Worm (Caenorhabditis elegans) whole organism, L1 larva: ENCODE results near the gene clec-73.

Experiments used
- C04F5.9 ChIP-seq: sonication (generic microtip); optimal IDR thresholded peaks from 2 replicates; lab custom pipeline; 2016; ENCODE audit warnings: missing genetic modification characterization, missing compliant biosample characterization
- C34B4.2 ChIP-seq: sonication (generic microtip); optimal IDR thresholded peaks from 2 replicates; lab custom pipeline; 2017; ENCODE audit warnings: mild to moderate bottlenecking, missing genetic modification characterization, missing compliant biosample characterization
- aha-1 ChIP-seq: fragments of 150-350 bp; optimal IDR thresholded peaks from 2 replicates; lab custom pipeline; 2014; ENCODE audit warnings: missing biosample characterization, missing genetic modification characterization
- aly-2 ChIP-seq: fragments of 150-350 bp; optimal IDR thresholded peaks from 2 replicates; lab custom pipeline; 2014; ENCODE audit warnings: missing biosample characterization, missing genetic modification characterization
- blmp-1 ChIP-seq: fragments of 150-350 bp; optimal IDR thresholded peaks from 2 replicates; lab custom pipeline; 2014; ENCODE audit warnings: missing biosample characterization, missing genetic modification characterization
- ceh-63 ChIP-seq: fragments of 200-800 bp; sonication (Bioruptor generic); optimal IDR thresholded peaks from 2 replicates; lab custom pipeline; 2018; ENCODE audit warnings: mild to moderate bottlenecking, missing genetic modification characterization, missing compliant biosample characterization
- dpl-1 ChIP-seq, 3 experiments: fragments of 150-350 bp in 2 of 3; sonication (generic microtip) in 1 of 3; optimal IDR thresholded peaks; 2 replicates each; lab custom pipeline; 2014 to 2017; ENCODE audit warnings: missing biosample characterization in 3 of 3, missing genetic modification characterization in 3 of 3, missing genetic modification reagents in 3 of 3
- dsc-1 ChIP-seq: sonication (generic microtip); optimal IDR thresholded peaks from 2 replicates; lab custom pipeline; 2016; ENCODE audit warnings: mild to moderate bottlenecking, missing genetic modification characterization, missing compliant biosample characterization
- efl-1 ChIP-seq, 4 experiments: fragments of 150-350 bp; optimal IDR thresholded peaks in 3 of 4; peaks in 1 of 4; 1 replicate in 1 of 4; 2 replicates in 3 of 4; lab custom pipeline; 2014; ENCODE audit warnings: missing biosample characterization in 2 of 4, missing genetic modification characterization in 2 of 4, missing genetic modification reagents in 2 of 4
- efl-3 ChIP-seq: fragments of 200-800 bp; sonication (Bioruptor generic); optimal IDR thresholded peaks from 2 replicates; lab custom pipeline; 2018; ENCODE audit warnings: mild to moderate bottlenecking, missing genetic modification characterization, missing compliant biosample characterization
- elt-2 ChIP-seq: sonication (generic microtip); optimal IDR thresholded peaks from 2 replicates; lab custom pipeline; 2016; ENCODE audit warnings: missing genetic modification characterization, mild to moderate bottlenecking, inconsistent platforms, missing compliant biosample characterization, missing genetic modification reagents
- fkh-4 ChIP-seq: sonication (generic microtip); optimal IDR thresholded peaks from 2 replicates; lab custom pipeline; 2016; ENCODE audit warnings: missing compliant biosample characterization, missing genetic modification characterization, borderline replicate concordance
- fos-1 ChIP-seq: fragments of 150-350 bp; optimal IDR thresholded peaks from 2 replicates; lab custom pipeline; 2014; ENCODE audit warnings: missing biosample characterization, missing genetic modification characterization
- grh-1 ChIP-seq: fragments of 200-800 bp; sonication (Bioruptor generic); IDR thresholded peaks from 2 replicates; pipeline ENCODE4 v1.3.6; 2022; ENCODE audit warnings: missing genetic modification reagents, missing genetic modification characterization, missing compliant biosample characterization
- hlh-17 ChIP-seq: fragments of 200-800 bp; sonication (Bioruptor generic); optimal IDR thresholded peaks from 2 replicates; lab custom pipeline; 2018; ENCODE audit warnings: missing genetic modification characterization, mild to moderate bottlenecking, missing compliant biosample characterization, moderate library complexity, borderline replicate concordance
- irx-1 ChIP-seq: sonication (generic microtip); optimal IDR thresholded peaks from 2 replicates; lab custom pipeline; 2016; ENCODE audit warnings: missing genetic modification characterization, missing compliant biosample characterization
- lin-14 ChIP-seq: fragments of 200-800 bp; sonication (Bioruptor generic); optimal IDR thresholded peaks from 2 replicates; lab custom pipeline; 2018; ENCODE audit warnings: mild to moderate bottlenecking, missing genetic modification characterization, moderate library complexity, missing compliant biosample characterization
- lin-35 ChIP-seq, 2 experiments: fragments of 150-350 bp; optimal IDR thresholded peaks; 2 replicates each; lab custom pipeline; 2014; ENCODE audit warnings: missing biosample characterization in 2 of 2, missing genetic modification characterization in 2 of 2, missing genetic modification reagents in 2 of 2
- mab-9 ChIP-seq: fragments of 200-800 bp; sonication (Bioruptor generic); IDR thresholded peaks from 2 replicates; pipeline ENCODE4 v1.3.6; 2022; ENCODE audit warnings: missing genetic modification reagents, missing genetic modification characterization, missing compliant biosample characterization
- mep-1 ChIP-seq: fragments of 150-350 bp; optimal IDR thresholded peaks from 2 replicates; lab custom pipeline; 2014; ENCODE audit warnings: missing biosample characterization, missing genetic modification characterization
- nhr-19 ChIP-seq: fragments of 200-800 bp; sonication (Bioruptor generic); conservative IDR thresholded peaks from 2 replicates; pipeline ENCODE4 v1.3.6; 2022; ENCODE audit warnings: missing genetic modification characterization, missing compliant biosample characterization
- nhr-20 ChIP-seq: sonication (generic microtip); optimal IDR thresholded peaks from 2 replicates; lab custom pipeline; 2016; ENCODE audit warnings: mild to moderate bottlenecking, missing genetic modification characterization, missing compliant biosample characterization
- nhr-237 ChIP-seq: fragments of 150-350 bp; optimal IDR thresholded peaks from 2 replicates; lab custom pipeline; 2014; ENCODE audit warnings: missing biosample characterization, missing genetic modification characterization
- nhr-47 ChIP-seq: sonication (generic microtip); optimal IDR thresholded peaks from 2 replicates; lab custom pipeline; 2016; ENCODE audit warnings: mild to moderate bottlenecking, missing genetic modification characterization, moderate library complexity, missing compliant biosample characterization
- nhr-71 ChIP-seq: sonication (generic microtip); optimal IDR thresholded peaks from 2 replicates; lab custom pipeline; 2016; ENCODE audit warnings: mild to moderate bottlenecking, missing genetic modification characterization, moderate library complexity, missing compliant biosample characterization
- nhr-84 ChIP-seq: sonication (generic microtip); optimal IDR thresholded peaks from 2 replicates; lab custom pipeline; 2017; ENCODE audit warnings: missing biosample characterization, missing genetic modification characterization
- pqm-1 ChIP-seq: sonication (generic microtip); optimal IDR thresholded peaks from 3 replicates; lab custom pipeline; 2017; ENCODE audit warnings: missing biosample characterization, missing genetic modification characterization
- snu-23 ChIP-seq: sonication (generic microtip); optimal IDR thresholded peaks from 2 replicates; lab custom pipeline; 2016; ENCODE audit warnings: missing genetic modification characterization, missing compliant biosample characterization
- sox-4 ChIP-seq: sonication (generic microtip); optimal IDR thresholded peaks from 2 replicates; lab custom pipeline; 2016; ENCODE audit warnings: missing genetic modification characterization, missing compliant biosample characterization
- sptf-1 ChIP-seq: fragments of 150-350 bp; optimal IDR thresholded peaks from 2 replicates; lab custom pipeline; 2014; ENCODE audit warnings: missing biosample characterization, missing genetic modification characterization
- tbx-2 ChIP-seq: sonication (generic microtip); optimal IDR thresholded peaks from 2 replicates; lab custom pipeline; 2016; ENCODE audit warnings: missing genetic modification characterization, missing compliant biosample characterization
- unc-30 ChIP-seq: sonication (generic microtip); optimal IDR thresholded peaks from 2 replicates; lab custom pipeline; 2017; ENCODE audit warnings: missing biosample characterization, missing genetic modification characterization
- unc-62 ChIP-seq: fragments of 150-350 bp; optimal IDR thresholded peaks from 2 replicates; lab custom pipeline; 2014; ENCODE audit warnings: missing biosample characterization, missing genetic modification reagents, missing genetic modification characterization
- ztf-11 ChIP-seq, 2 experiments: sonication (generic microtip); optimal IDR thresholded peaks; 2 replicates each; lab custom pipeline; 2016 to 2017; ENCODE audit warnings: missing genetic modification characterization in 2 of 2, missing biosample characterization in 1 of 2, missing compliant biosample characterization in 1 of 2
- ztf-4 ChIP-seq: fragments of 150-350 bp; optimal IDR thresholded peaks from 2 replicates; lab custom pipeline; 2014; ENCODE audit warnings: missing biosample characterization, missing genetic modification characterization

clec-73 gene

ce11 chrIV:3977965-3978523, 22.0 kb upstream of the clec-73 start, which contains the start of gene srh-220:
Gene srh-220 (minus strand): TSS chrIV:3978015.
- TF ChIP-seq mab-9 (GFP tag; lab: Robert Waterston, UW): no peak

- TF ChIP-seq snu-23: no peak
- TF ChIP-seq irx-1: no peak
- no peak for TF ChIP-seq ceh-63 (GFP tag; lab: Kevin White, UChicago)
- TF ChIP-seq nhr-20 (tag; lab: Kevin White, UChicago): no peak
- no peak for TF ChIP-seq grh-1 (GFP tag; lab: Robert Waterston, UW)
- no peak for TF ChIP-seq efl-3 (GFP tag; lab: Kevin White, UChicago)
- TF ChIP-seq fos-1 (tag; lab: Kevin White, UChicago): no peak
- TF ChIP-seq sox-4 (tag; lab: Kevin White, UChicago): no peak
- TF ChIP-seq C34B4.2 (tag; lab: Kevin White, UChicago): no peak
- no peak for TF ChIP-seq efl-1 (optimal IDR thresholded peaks at IDR 0.05; lab: Kevin White, UChicago)
- no peak for TF ChIP-seq efl-1 (GFP tag; optimal IDR thresholded peaks at IDR 0.05 in 1 of 2; lab: Kevin White, UChicago)
- no peak for TF ChIP-seq nhr-47 (tag; lab: Kevin White, UChicago)
- no peak for TF ChIP-seq mep-1 (tag; lab: Kevin White, UChicago)
- TF ChIP-seq tbx-2 (tag; lab: Kevin White, UChicago): no peak
- TF ChIP-seq lin-14 (GFP tag; lab: Kevin White, UChicago): no peak
- TF ChIP-seq unc-62 (GFP tag; lab: Kevin White, UChicago): no peak
- no peak for TF ChIP-seq sptf-1
- no peak for TF ChIP-seq dpl-1 (GFP tag; optimal IDR thresholded peaks at IDR 0.05; lab: Kevin White, UChicago)
- TF ChIP-seq nhr-19: no peak
- no peak for TF ChIP-seq nhr-237 (tag; lab: Kevin White, UChicago)
Measured at ce11 chrIV:3973049-3973448, 17.1 kb upstream of the clec-73 start, which contains the start of gene clec-79. Gene clec-79 (plus strand): TSS chrIV:3973349.

ce11 chrIV:3965013-3965412, 9.0 kb upstream of the clec-73 start, which contains the start of gene clec-76:
Gene clec-76 (plus strand): TSS chrIV:3965246.
- TF ChIP-seq ztf-11 (tag; optimal IDR thresholded peaks at IDR 0.05; lab: Kevin White, UChicago): no peak
- TF ChIP-seq C34B4.2 (tag; lab: Kevin White, UChicago): no peak
- TF ChIP-seq elt-2 (tag; lab: Kevin White, UChicago): peak; percentile 82
- TF ChIP-seq lin-35 (GFP tag; optimal IDR thresholded peaks at IDR 0.05; lab: Kevin White, UChicago): peak in 1 of 2 experiments; percentile 2

DNA sequence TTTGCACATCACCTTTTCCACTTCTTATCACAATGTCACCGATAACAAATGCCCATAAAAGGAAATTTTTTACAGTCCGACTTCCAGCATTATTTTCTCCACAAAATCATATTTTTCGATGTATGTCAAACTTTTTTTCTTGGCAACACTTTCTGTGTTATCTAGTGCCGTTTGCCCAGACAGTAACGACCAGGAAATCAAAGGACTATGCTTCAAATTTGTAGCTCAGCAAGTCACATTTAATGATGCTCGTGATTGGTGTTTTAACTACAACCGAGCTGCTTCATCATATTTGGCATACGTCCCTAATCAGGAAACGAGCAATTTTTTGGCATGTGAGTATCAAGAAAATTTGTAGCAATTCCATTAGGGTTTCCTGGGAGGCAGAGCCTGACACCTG, 7.5 kb upstream of the clec-73 start:
- no peak for TF ChIP-seq grh-1 (GFP tag; lab: Robert Waterston, UW)
- TF ChIP-seq nhr-84 (tag; lab: Kevin White, UChicago): no peak
- TF ChIP-seq lin-35 (GFP tag; optimal IDR thresholded peaks at IDR 0.05; lab: Kevin White, UChicago): peak in 1 of 2 experiments; percentile 11
- TF ChIP-seq fkh-4 (tag; lab: Kevin White, UChicago): no peak
- TF ChIP-seq efl-1 (optimal IDR thresholded peaks at IDR 0.05; lab: Kevin White, UChicago): no peak
- TF ChIP-seq efl-1 (GFP tag; optimal IDR thresholded peaks at IDR 0.05 in 1 of 2; lab: Kevin White, UChicago): peak in 1 of 2 experiments; percentile 71
- TF ChIP-seq elt-2 (tag; lab: Kevin White, UChicago): peak; percentile 79
- TF ChIP-seq blmp-1 (tag; lab: Kevin White, UChicago): no peak
- no peak for TF ChIP-seq nhr-47 (tag; lab: Kevin White, UChicago)
- no peak for TF ChIP-seq snu-23
- TF ChIP-seq, all 84 proteins: peak for 3

ce11 chrIV:3962584-3962983, 6.6 kb upstream of the clec-73 start, which contains the start of gene Y46C8AM.1:
Gene Y46C8AM.1 (plus strand): TSS chrIV:3962884.
- TF ChIP-seq dsc-1 (tag; lab: Kevin White, UChicago): no peak
- TF ChIP-seq snu-23: no peak
- TF ChIP-seq ztf-4 (tag; lab: Kevin White, UChicago): no peak
- TF ChIP-seq unc-30 (tag; lab: Kevin White, UChicago): no peak
- no peak for TF ChIP-seq elt-2 (tag; lab: Kevin White, UChicago)
- TF ChIP-seq pqm-1 (tag; lab: Kevin White, UChicago): no peak
- TF ChIP-seq nhr-71 (tag; lab: Kevin White, UChicago): no peak
- TF ChIP-seq aly-2 (tag; lab: Kevin White, UChicago): no peak
- no peak for TF ChIP-seq nhr-20 (tag; lab: Kevin White, UChicago)
- no peak for TF ChIP-seq C04F5.9 (tag; lab: Kevin White, UChicago)
- TF ChIP-seq aha-1: no peak
- no peak for TF ChIP-seq hlh-17 (GFP tag; lab: Kevin White, UChicago)
- TF ChIP-seq, all 84 proteins: peak for 0
